Worm (Caenorhabditis elegans) whole organism, L1 larva: ENCODE results near the gene F26F2.5.

Experiments
- ama-1 ChIP-seq: fragments of 150-350 bp; optimal IDR thresholded peaks from 2 replicates; lab custom pipeline; 2014
- ceh-63 ChIP-seq: fragments of 200-800 bp; sonication (Bioruptor generic); optimal IDR thresholded peaks from 2 replicates; lab custom pipeline; 2018; ENCODE audit warnings: mild to moderate bottlenecking, missing genetic modification characterization, missing compliant biosample characterization
- elt-2 ChIP-seq: sonication (generic microtip); optimal IDR thresholded peaks from 2 replicates; lab custom pipeline; 2016; ENCODE audit warnings: missing genetic modification characterization, mild to moderate bottlenecking, inconsistent platforms, missing compliant biosample characterization, missing genetic modification reagents
- hpl-2 ChIP-seq: fragments of 150-350 bp; optimal IDR thresholded peaks from 2 replicates; lab custom pipeline; 2014; ENCODE audit warnings: missing biosample characterization, missing genetic modification reagents, missing genetic modification characterization
- isw-1 ChIP-seq: fragments of 200-800 bp; sonication (Bioruptor generic); IDR thresholded peaks from 2 replicates; pipeline ENCODE4 v1.3.6; 2022; ENCODE audit warnings: missing genetic modification characterization, missing compliant biosample characterization

ce11 chrV:20594746-20595145 is 21.3 kb downstream of the F26F2.5 start, which contains the start of gene F26F2.10:
- no peak for TF ChIP-seq isw-1
- no peak for TF ChIP-seq hpl-2 (GFP tag; lab: Kevin White, UChicago)
- no peak for TF ChIP-seq elt-2 (tag; lab: Kevin White, UChicago)
- no peak for TF ChIP-seq ama-1 (lab: Kevin White, UChicago)
- TF ChIP-seq ceh-63 (GFP tag; lab: Kevin White, UChicago): no peak
